Fruit fly (Drosophila melanogaster): Measurements from ENCODE around the gene CG43814.

- TF ChIP-seq usp (GFP tag; optimal IDR thresholded peaks at IDR 0.05) (no peak), CG8478 (optimal IDR thresholded peaks at IDR 0.05) (no peak), psq (optimal IDR thresholded peaks at IDR 0.05) (no peak), pan (optimal IDR thresholded peaks at IDR 0.05) (no peak), Dll (optimal IDR thresholded peaks at IDR 0.05) (no peak)
Observed at dm6 chr2L:18776559-18776958, 28.6 kb downstream of the CG43814 start.
